Fruit fly (Drosophila melanogaster) whole organism, adult: ENCODE results near the gene pigs.

Experiments used
- CG14711 ChIP-seq: fragments of 200-800 bp; sonication (Bioruptor generic); optimal IDR thresholded peaks from 2 replicates; lab custom pipeline; 2018; ENCODE audit warnings: missing biosample characterization, mild to moderate bottlenecking, missing genetic modification characterization, moderate library complexity
- CG5204 ChIP-seq: fragments of 200-800 bp; sonication (Bioruptor generic); optimal IDR thresholded peaks from 2 replicates; lab custom pipeline; 2016; ENCODE audit warnings: missing biosample characterization, missing genetic modification characterization
- Mnt ChIP-seq: fragments of 200-800 bp; sonication (Bioruptor generic); optimal IDR thresholded peaks from 2 replicates; lab custom pipeline; 2016; ENCODE audit warnings: missing biosample characterization, mild to moderate bottlenecking, missing genetic modification characterization
- pad ChIP-seq: fragments of 200-800 bp; sonication (Bioruptor generic); optimal IDR thresholded peaks from 3 replicates; lab custom pipeline; 2017; ENCODE audit warnings: missing biosample characterization, missing genetic modification characterization, mild to moderate bottlenecking, moderate library complexity, missing genetic modification reagents

dm6 chrX:6642593-6643257 is 42.9 kb downstream of the pigs start:
- peak; percentile 3 for TF ChIP-seq CG14711 (tag; lab: Kevin White, UChicago)
- no peak for TF ChIP-seq CG5204 (GFP tag; lab: Kevin White, UChicago)
- TF ChIP-seq pad (GFP tag; lab: Kevin White, UChicago): no peak
- TF ChIP-seq Mnt (GFP tag; lab: Kevin White, UChicago): no peak
